Worm (Caenorhabditis elegans): ENCODE results near the gene nsy-1.
A peak's percentile ranks its signal among the peaks of the same experiment; 100 is the strongest.

The nsy-1 gene

ce11 chrII:5019389-5020108 is 3.0 kb upstream of the nsy-1 start (continued):
- TF ChIP-seq nhr-71 (tag; optimal IDR thresholded peaks at IDR 0.05) (peak; percentile 54), dpl-1 (GFP tag; optimal IDR thresholded peaks at IDR 0.05) (peak in 1 of 3 experiments; percentile 15), hlh-17 (GFP tag; optimal IDR thresholded peaks at IDR 0.05; ENCODE audit: borderline replicate concordance) (no peak), ces-1 (GFP tag; optimal IDR thresholded peaks at IDR 0.05) (no peak), fos-1 (tag; optimal IDR thresholded peaks at IDR 0.05) (no peak), unc-62 (GFP tag; optimal IDR thresholded peaks at IDR 0.05) (no peak), vab-15 (tag; optimal IDR thresholded peaks at IDR 0.05) (no peak), mdl-1 (tag; optimal IDR thresholded peaks at IDR 0.05) (peak in 1 of 2 experiments; percentile 23), nhr-47 (tag; optimal IDR thresholded peaks at IDR 0.05) (no peak), pqm-1 (tag; optimal IDR thresholded peaks at IDR 0.05) (peak; percentile 20), isw-1 (GFP tag; IDR thresholded peaks at IDR 0.05) (no peak), nhr-19 (GFP tag; conservative IDR thresholded peaks at IDR 0.05) (no peak), pax-3 (tag; optimal IDR thresholded peaks at IDR 0.05) (no peak)

- TF ChIP-seq efl-1 (optimal IDR thresholded peaks at IDR 0.05), result no peak
- peak in 1 of 2 experiments; percentile 62 for TF ChIP-seq efl-1 (GFP tag; optimal IDR thresholded peaks at IDR 0.05 in 1 of 2)
- peak; percentile 29 for TF ChIP-seq nhr-71 (tag; optimal IDR thresholded peaks at IDR 0.05)
- no peak for TF ChIP-seq ceh-82 (tag; optimal IDR thresholded peaks at IDR 0.05)
- TF ChIP-seq hlh-4 (tag; optimal IDR thresholded peaks at IDR 0.05), result no peak
- no peak for TF ChIP-seq lin-13 (GFP tag; optimal IDR thresholded peaks at IDR 0.05)
- TF ChIP-seq nhr-20 (tag; optimal IDR thresholded peaks at IDR 0.05), result peak; percentile 6
- TF ChIP-seq ets-5 (GFP tag; IDR thresholded peaks at IDR 0.05), result no peak
- TF ChIP-seq zip-4 (GFP tag; optimal IDR thresholded peaks at IDR 0.05), result no peak
- TF ChIP-seq vab-15 (tag; optimal IDR thresholded peaks at IDR 0.05), result no peak
- TF ChIP-seq lin-35 (GFP tag; optimal IDR thresholded peaks at IDR 0.05), result no peak
- no peak for TF ChIP-seq nhr-11 (tag; optimal IDR thresholded peaks at IDR 0.05)
- no peak for TF ChIP-seq hlh-17 (GFP tag; optimal IDR thresholded peaks at IDR 0.05; ENCODE audit: borderline replicate concordance)
- no peak for TF ChIP-seq C34B4.2 (tag; optimal IDR thresholded peaks at IDR 0.05)
- no peak for TF ChIP-seq sox-4 (tag; optimal IDR thresholded peaks at IDR 0.05)
- no peak for TF ChIP-seq tbx-2 (tag; optimal IDR thresholded peaks at IDR 0.05)
- no peak for TF ChIP-seq fkh-8 (tag; optimal IDR thresholded peaks at IDR 0.05)
- TF ChIP-seq aly-2 (tag; optimal IDR thresholded peaks at IDR 0.05), result no peak
- no peak for TF ChIP-seq nhr-77 (tag; optimal IDR thresholded peaks at IDR 0.05)
- no peak for TF ChIP-seq tlp-1 (tag; optimal IDR thresholded peaks at IDR 0.05)
- no peak for TF ChIP-seq hpl-2 (GFP tag; optimal IDR thresholded peaks at IDR 0.05)
- no peak for TF ChIP-seq ces-1 (GFP tag; optimal IDR thresholded peaks at IDR 0.05)
- TF ChIP-seq nhr-90 (tag; optimal IDR thresholded peaks at IDR 0.05; ENCODE audit: poor library complexity), result no peak
- TF ChIP-seq nhr-237 (tag; optimal IDR thresholded peaks at IDR 0.05), result no peak
- peak; percentile 39 for TF ChIP-seq lin-14 (GFP tag; optimal IDR thresholded peaks at IDR 0.05)
- TF ChIP-seq sup-37 (GFP tag; optimal IDR thresholded peaks at IDR 0.05), result no peak
- TF ChIP-seq pqm-1 (tag; optimal IDR thresholded peaks at IDR 0.05), result no peak
- no peak for TF ChIP-seq irx-1 (tag; optimal IDR thresholded peaks at IDR 0.05)
- TF ChIP-seq lsy-2 (tag; optimal IDR thresholded peaks at IDR 0.05), result peak in 1 of 2 experiments; percentile 5
- no peak for TF ChIP-seq pag-3 (tag; optimal IDR thresholded peaks at IDR 0.05; ENCODE audit: borderline replicate concordance, insufficient read depth)
- peak; percentile 21 for TF ChIP-seq rnt-1 (tag; optimal IDR thresholded peaks at IDR 0.05)
- TF ChIP-seq jun-1 (tag; optimal IDR thresholded peaks at IDR 0.05), result no peak
- TF ChIP-seq sptf-1 (tag; optimal IDR thresholded peaks at IDR 0.05), result no peak
- no peak for TF ChIP-seq blmp-1 (tag; optimal IDR thresholded peaks at IDR 0.05)
- no peak for TF ChIP-seq ceh-90 (tag; optimal IDR thresholded peaks at IDR 0.05)
- TF ChIP-seq ama-1 (optimal IDR thresholded peaks at IDR 0.05), result no peak
- TF ChIP-seq nhr-19 (GFP tag; conservative IDR thresholded peaks at IDR 0.05), result 0 out of 2 replicates have a peak, but pooled peaks have one; percentile 3
- TF ChIP-seq elt-2 (tag; optimal IDR thresholded peaks at IDR 0.05), result peak; percentile 88
- TF ChIP-seq egl-27 (tag; optimal IDR thresholded peaks at IDR 0.05), result no peak
- no peak for TF ChIP-seq egl-13 (tag; optimal IDR thresholded peaks at IDR 0.05)
- TF ChIP-seq C16A3.4 (tag; optimal IDR thresholded peaks at IDR 0.05), result no peak
- no peak for TF ChIP-seq nhr-28 (tag; optimal IDR thresholded peaks at IDR 0.05)
Observed at ce11 chrII:5020513-5021081, 2.0 kb upstream of the nsy-1 start.
